Fruit fly (Drosophila melanogaster): ENCODE data around the gene pbl.

Gene pbl

DNA sequence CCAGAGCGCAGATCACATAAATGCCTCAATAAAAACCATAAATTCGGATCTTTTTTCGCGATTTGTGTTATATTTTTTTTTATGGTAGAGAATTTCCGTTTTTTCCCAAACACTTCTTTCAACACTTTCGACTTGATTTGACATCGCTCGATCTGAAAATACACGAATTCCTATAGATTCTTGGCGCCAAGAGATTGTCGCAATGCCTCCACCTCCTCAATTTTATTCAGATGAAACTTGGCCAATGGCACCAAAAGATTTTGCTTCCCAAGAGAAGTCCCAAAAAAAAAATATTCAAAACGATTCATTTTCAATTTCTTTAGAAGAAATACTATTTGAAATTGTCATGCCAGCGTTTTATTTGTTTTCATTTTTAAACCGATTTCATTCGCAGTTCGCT is 7.2 kb downstream of the pbl start:
- TF ChIP-seq Hr78 (GFP tag; optimal IDR thresholded peaks at IDR 0.05) = no peak
- TF ChIP-seq Dif (GFP tag; optimal IDR thresholded peaks at IDR 0.05; ENCODE audit: partially characterized antibody) = no peak
- no peak for TF ChIP-seq dsf (GFP tag; optimal IDR thresholded peaks at IDR 0.05; ENCODE audit: borderline replicate concordance)
- TF ChIP-seq Hr83 (GFP tag; optimal IDR thresholded peaks at IDR 0.05; ENCODE audit: poor library complexity, severe bottlenecking) = no peak
- TF ChIP-seq Rel (GFP tag; optimal IDR thresholded peaks at IDR 0.05) = no peak
- TF ChIP-seq Rel (tag; optimal IDR thresholded peaks at IDR 0.05) = no peak
- no peak for TF ChIP-seq rgr (GFP tag; optimal IDR thresholded peaks at IDR 0.05)
- TF ChIP-seq woc (GFP tag; optimal IDR thresholded peaks at IDR 0.05) = no peak
- no peak for TF ChIP-seq h (GFP tag; optimal IDR thresholded peaks at IDR 0.05)
- no peak for TF ChIP-seq fru (GFP tag; optimal IDR thresholded peaks at IDR 0.05)
- TF ChIP-seq CG32264 (GFP tag; optimal IDR thresholded peaks at IDR 0.05) = no peak
- no peak for TF ChIP-seq tai (GFP tag; optimal IDR thresholded peaks at IDR 0.05)
- no peak for TF ChIP-seq psq (GFP tag; optimal IDR thresholded peaks at IDR 0.05)

DNA sequence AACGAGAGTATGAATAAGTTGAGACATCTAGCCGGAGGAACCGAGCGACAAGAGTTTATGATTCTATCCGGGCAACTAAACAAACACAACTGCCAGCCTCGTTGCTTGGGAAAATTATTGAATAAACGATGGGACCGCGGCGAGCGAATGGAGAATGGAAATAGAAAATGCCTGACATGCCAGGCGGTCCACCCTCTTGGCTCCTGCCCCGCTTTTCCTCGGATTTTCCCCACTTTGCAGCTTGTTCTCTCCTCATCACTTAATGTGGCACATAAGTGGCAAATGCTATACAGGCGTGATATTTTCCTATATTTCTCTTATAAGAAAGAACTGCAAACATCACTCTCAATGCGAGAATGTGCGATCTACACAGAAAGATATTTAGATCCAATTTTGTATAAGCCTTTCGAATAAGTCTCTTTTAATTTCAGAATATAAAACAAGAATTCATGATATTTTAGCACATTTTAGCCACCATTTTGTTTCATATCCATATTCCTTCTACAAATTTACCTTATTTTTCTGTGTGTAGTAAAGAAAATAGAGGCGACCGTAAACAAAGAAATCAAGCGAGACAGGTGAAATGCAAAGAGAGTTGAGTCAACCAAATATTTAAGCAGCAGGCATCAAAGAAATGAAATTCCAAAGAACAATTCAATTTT is 8.1 kb downstream of the pbl start:
- TF ChIP-seq Mio (GFP tag; optimal IDR thresholded peaks at IDR 0.05) = no peak
- TF ChIP-seq Myc (optimal IDR thresholded peaks at IDR 0.05) = no peak
- TF ChIP-seq dmrt93B (GFP tag; optimal IDR thresholded peaks at IDR 0.05) = peak; percentile 40
- no peak for TF ChIP-seq CG32264 (GFP tag; optimal IDR thresholded peaks at IDR 0.05)
- TF ChIP-seq foxo (GFP tag; optimal IDR thresholded peaks at IDR 0.05) = peak in 1 of 2 experiments; percentile 54
- peak; percentile 19 for TF ChIP-seq Hnf4 (GFP tag; optimal IDR thresholded peaks at IDR 0.05)
- TF ChIP-seq h (GFP tag; optimal IDR thresholded peaks at IDR 0.05) = peak; percentile 74
- TF ChIP-seq sv (GFP tag; optimal IDR thresholded peaks at IDR 0.05) = no peak
- TF ChIP-seq Vsx2 (GFP tag; optimal IDR thresholded peaks at IDR 0.05; ENCODE audit: partially characterized antibody) = no peak
- no peak for TF ChIP-seq Rel (GFP tag; optimal IDR thresholded peaks at IDR 0.05)
- TF ChIP-seq Rel (tag; optimal IDR thresholded peaks at IDR 0.05) = no peak
- TF ChIP-seq br (GFP tag; optimal IDR thresholded peaks at IDR 0.05) = peak; percentile 25
- TF ChIP-seq Sp1 (GFP tag; optimal IDR thresholded peaks at IDR 0.05) = no peak
- no peak for TF ChIP-seq woc (GFP tag; optimal IDR thresholded peaks at IDR 0.05)
- peak; percentile 44 for TF ChIP-seq psq (GFP tag; optimal IDR thresholded peaks at IDR 0.05)
- peak; percentile 36 for TF ChIP-seq ey (GFP tag; optimal IDR thresholded peaks at IDR 0.05)
- TF ChIP-seq dl (GFP tag; optimal IDR thresholded peaks at IDR 0.05; ENCODE audit: insufficient read depth in 1 of 2, partially characterized antibody in 2 of 2) = no peak
- no peak for TF ChIP-seq pan (optimal IDR thresholded peaks at IDR 0.05)
- no peak for TF ChIP-seq brk (GFP tag; optimal IDR thresholded peaks at IDR 0.05)
- no peak for TF ChIP-seq Hr83 (GFP tag; optimal IDR thresholded peaks at IDR 0.05; ENCODE audit: poor library complexity, severe bottlenecking)
- no peak for TF ChIP-seq GATAd (GFP tag; optimal IDR thresholded peaks at IDR 0.05)
- TF ChIP-seq Abd-B (GFP tag; optimal IDR thresholded peaks at IDR 0.05) = no peak
- no peak for TF ChIP-seq dsf (GFP tag; optimal IDR thresholded peaks at IDR 0.05; ENCODE audit: borderline replicate concordance)
- no peak for TF ChIP-seq CG9705 (GFP tag; optimal IDR thresholded peaks at IDR 0.05)
- TF ChIP-seq fru (GFP tag; optimal IDR thresholded peaks at IDR 0.05) = peak; percentile 45
- peak; percentile 62 for TF ChIP-seq rgr (GFP tag; optimal IDR thresholded peaks at IDR 0.05)
- no peak for TF ChIP-seq Hr78 (GFP tag; optimal IDR thresholded peaks at IDR 0.05)
- no peak for TF ChIP-seq sage (GFP tag; optimal IDR thresholded peaks at IDR 0.05)
- no peak for TF ChIP-seq Dif (GFP tag; optimal IDR thresholded peaks at IDR 0.05; ENCODE audit: partially characterized antibody)
- no peak for TF ChIP-seq CrebA (GFP tag; optimal IDR thresholded peaks at IDR 0.05; ENCODE audit: borderline replicate concordance)
- TF ChIP-seq lola (GFP tag; optimal IDR thresholded peaks at IDR 0.05) = no peak
- TF ChIP-seq usp (GFP tag; optimal IDR thresholded peaks at IDR 0.05) = no peak
- TF ChIP-seq tai (GFP tag; optimal IDR thresholded peaks at IDR 0.05) = peak; percentile 49
- no peak for TF ChIP-seq jim (GFP tag; optimal IDR thresholded peaks at IDR 0.05)
- TF ChIP-seq OdsH (GFP tag; optimal IDR thresholded peaks at IDR 0.05) = peak; percentile 66
- no peak for TF ChIP-seq N (GFP tag; optimal IDR thresholded peaks at IDR 0.05)
- no peak for TF ChIP-seq HLH106 (tag; optimal IDR thresholded peaks at IDR 0.05)
- TF ChIP-seq Dfd (GFP tag; optimal IDR thresholded peaks at IDR 0.05) = no peak
- no peak for TF ChIP-seq Jra (GFP tag; optimal IDR thresholded peaks at IDR 0.05)

Measured in whole organism, wandering third instar larva.